Worm (Caenorhabditis elegans): ENCODE data around the gene C34F6.9.

The C34F6.9 gene

DNA sequence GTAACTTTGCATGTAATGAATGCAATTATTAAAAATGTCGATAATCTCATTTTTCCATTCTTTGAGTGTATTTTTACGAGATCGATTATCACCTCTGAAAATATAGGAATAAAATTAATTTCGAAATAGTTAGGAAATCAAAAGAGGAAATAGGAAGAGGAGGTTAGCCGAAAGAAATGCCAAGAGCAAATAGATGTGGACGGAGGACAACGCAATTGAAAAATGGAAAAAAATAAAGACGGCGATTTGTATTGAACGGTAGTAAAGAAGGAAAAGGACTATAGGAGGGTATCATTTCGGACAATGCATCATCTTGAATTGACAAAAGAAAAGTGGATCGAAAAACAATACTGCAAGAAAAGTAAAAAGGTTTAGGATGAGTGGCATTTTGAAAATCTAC is 32.9 kb downstream of the C34F6.9 start, which contains the start of gene F13D2.1:
Gene F13D2.1 (minus strand): TSS at position 101 of the 400 bp plus-strand sequence.
- TF ChIP-seq cog-1 (tag; optimal IDR thresholded peaks at IDR 0.05) (no peak), klf-2 (GFP tag; conservative IDR thresholded peaks at IDR 0.05) (no peak), ztf-23 (GFP tag; IDR thresholded peaks at IDR 0.05) (no peak), T22C8.4 (GFP tag; IDR thresholded peaks at IDR 0.05) (no peak), ref-1 (GFP tag; conservative IDR thresholded peaks at IDR 0.05) (no peak), ztf-29 (GFP tag; IDR thresholded peaks at IDR 0.05) (no peak), tab-1 (GFP tag; IDR thresholded peaks at IDR 0.05) (no peak), med-1 (GFP tag; optimal IDR thresholded peaks at IDR 0.05; ENCODE audit: insufficient read depth) (no peak), flt-1 (GFP tag; IDR thresholded peaks at IDR 0.05) (no peak)

DNA sequence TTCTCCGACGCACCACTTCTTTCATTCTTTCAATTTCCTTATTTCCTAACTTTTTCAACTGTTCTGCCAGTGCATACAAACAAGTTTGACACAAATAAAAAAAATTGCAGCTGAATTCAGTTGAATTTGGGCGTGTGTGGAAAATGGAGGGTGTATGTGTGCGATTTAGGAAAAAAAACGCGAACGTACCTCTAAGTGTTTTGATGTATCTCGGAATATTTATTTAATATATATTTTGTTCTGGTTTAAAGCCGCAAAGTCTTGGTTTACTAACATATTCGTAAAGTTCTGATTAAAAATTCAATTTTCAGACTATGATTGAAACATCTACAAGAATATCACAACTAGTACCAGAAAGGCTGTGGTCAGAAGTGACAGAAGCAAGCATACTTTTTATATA is 36.9 kb downstream of the C34F6.9 start, which contains the start of gene gnrr-7:
Gene gnrr-7 (plus strand): TSS at position 301 of the 400 bp plus-strand sequence.
- no peak for TF ChIP-seq flt-1 (GFP tag; IDR thresholded peaks at IDR 0.05)
- TF ChIP-seq ref-1 (GFP tag; conservative IDR thresholded peaks at IDR 0.05) = no peak
- TF ChIP-seq tab-1 (GFP tag; IDR thresholded peaks at IDR 0.05) = no peak
- no peak for TF ChIP-seq ztf-23 (GFP tag; IDR thresholded peaks at IDR 0.05)
- TF ChIP-seq ztf-29 (GFP tag; IDR thresholded peaks at IDR 0.05) = no peak
- no peak for TF ChIP-seq med-1 (GFP tag; optimal IDR thresholded peaks at IDR 0.05; ENCODE audit: insufficient read depth)
- TF ChIP-seq T22C8.4 (GFP tag; IDR thresholded peaks at IDR 0.05) = no peak
- no peak for TF ChIP-seq klf-2 (GFP tag; conservative IDR thresholded peaks at IDR 0.05)
- TF ChIP-seq cog-1 (tag; optimal IDR thresholded peaks at IDR 0.05) = no peak

DNA sequence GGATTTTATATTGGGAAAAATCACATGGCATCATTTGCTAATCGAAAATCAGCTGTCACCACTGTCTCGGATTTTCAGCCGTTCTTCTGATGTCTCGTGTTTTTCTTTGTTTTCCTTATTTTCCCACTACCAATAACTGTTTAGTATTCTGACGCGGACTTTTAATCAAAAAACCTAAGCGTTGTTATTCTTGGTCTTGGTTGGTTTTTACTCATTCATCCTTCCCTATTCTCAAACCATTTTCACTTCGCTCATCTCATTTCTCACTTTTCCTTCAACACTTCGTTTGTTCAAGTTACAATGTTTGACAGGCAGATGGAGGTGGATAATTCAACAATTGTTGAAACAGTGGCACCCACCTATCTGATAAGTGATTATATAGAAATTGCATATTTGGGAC is 43.8 kb downstream of the C34F6.9 start, which contains the start of gene gnrr-6:
Gene gnrr-6 (plus strand): TSS at position 301 of the 400 bp plus-strand sequence.
- TF ChIP-seq ztf-23 (GFP tag; IDR thresholded peaks at IDR 0.05) (no peak), flt-1 (GFP tag; IDR thresholded peaks at IDR 0.05) (no peak), tab-1 (GFP tag; IDR thresholded peaks at IDR 0.05) (no peak), cog-1 (tag; optimal IDR thresholded peaks at IDR 0.05) (no peak), ztf-29 (GFP tag; IDR thresholded peaks at IDR 0.05) (no peak), ref-1 (GFP tag; conservative IDR thresholded peaks at IDR 0.05) (no peak), T22C8.4 (GFP tag; IDR thresholded peaks at IDR 0.05) (no peak), klf-2 (GFP tag; conservative IDR thresholded peaks at IDR 0.05) (no peak), med-1 (GFP tag; optimal IDR thresholded peaks at IDR 0.05; ENCODE audit: insufficient read depth) (no peak)
